Fruit fly (Drosophila melanogaster) whole organism: ENCODE data around the gene Fancm.

Experiments used
- CG8478 ChIP-seq: fragments of >200 bp; optimal IDR thresholded peaks from 2 replicates; lab custom pipeline; 2018; ENCODE audit warnings: inconsistent platforms
- Dll ChIP-seq: fragments of >200 bp; optimal IDR thresholded peaks from 2 replicates; lab custom pipeline; 2017
- EcR ChIP-seq, 2 experiments: fragments of >200 bp; optimal IDR thresholded peaks; 2 replicates each; lab custom pipeline; 2017; ENCODE audit warnings: missing biosample characterization in 2 of 2, missing genetic modification characterization in 2 of 2, missing genetic modification reagents in 2 of 2
- pan ChIP-seq: fragments of >200 bp; optimal IDR thresholded peaks from 2 replicates; lab custom pipeline; 2017
- psq ChIP-seq: fragments of >200 bp; optimal IDR thresholded peaks from 2 replicates; lab custom pipeline; 2017
- usp ChIP-seq: fragments of >200 bp; optimal IDR thresholded peaks from 2 replicates; lab custom pipeline; 2017; ENCODE audit warnings: missing biosample characterization, missing genetic modification characterization, mixed read lengths

dm6 chr3R:21447656-21448055 is 34.5 kb upstream of the Fancm start:
- TF ChIP-seq pan (lab: Kevin White, UChicago) (no peak), psq (lab: Kevin White, UChicago) (no peak), usp (GFP tag; lab: Kevin White, UChicago) (no peak), CG8478 (lab: Kevin White, UChicago) (no peak), EcR (GFP tag; optimal IDR thresholded peaks at IDR 0.05; lab: Kevin White, UChicago) (no peak), Dll (lab: Kevin White, UChicago) (no peak)
